Worm (Caenorhabditis elegans) whole organism, L3 larva: Measurements from ENCODE around the gene mig-39.

ENCODE experiments used
- R02D3.7 ChIP-seq: fragments of 150-350 bp; optimal IDR thresholded peaks from 2 replicates; lab custom pipeline; 2014; ENCODE audit warnings: missing biosample characterization, missing genetic modification characterization
- ZK546.5 ChIP-seq: sonication (generic microtip); optimal IDR thresholded peaks from 2 replicates; lab custom pipeline; 2017; ENCODE audit warnings: missing biosample characterization, missing genetic modification characterization
- aly-2 ChIP-seq: fragments of 150-350 bp; optimal IDR thresholded peaks from 2 replicates; lab custom pipeline; 2014; ENCODE audit warnings: missing biosample characterization, missing genetic modification characterization
- ama-1 ChIP-seq: fragments of 150-350 bp; optimal IDR thresholded peaks from 2 replicates; lab custom pipeline; 2018
- ceh-28 ChIP-seq: fragments of 150-350 bp; optimal IDR thresholded peaks from 2 replicates; lab custom pipeline; 2014; ENCODE audit warnings: missing biosample characterization, missing genetic modification reagents, missing genetic modification characterization
- ceh-82 ChIP-seq: fragments of 150-350 bp; optimal IDR thresholded peaks from 2 replicates; lab custom pipeline; 2014; ENCODE audit warnings: missing biosample characterization, missing genetic modification characterization
- ceh-9 ChIP-seq: sonication (generic microtip); optimal IDR thresholded peaks from 2 replicates; lab custom pipeline; 2018; ENCODE audit warnings: missing biosample characterization, missing genetic modification characterization
- egl-27 ChIP-seq: sonication (generic microtip); optimal IDR thresholded peaks from 4 replicates; lab custom pipeline; 2017; ENCODE audit warnings: missing biosample characterization, missing genetic modification reagents, missing genetic modification characterization
- egl-5 ChIP-seq: fragments of 150-350 bp; optimal IDR thresholded peaks from 2 replicates; lab custom pipeline; 2017; ENCODE audit warnings: missing biosample characterization, missing genetic modification reagents, missing genetic modification characterization, inconsistent platforms
- elt-1 ChIP-seq: fragments of 150-350 bp; optimal IDR thresholded peaks from 2 replicates; lab custom pipeline; 2014; ENCODE audit warnings: missing biosample characterization, missing genetic modification characterization
- elt-2 ChIP-seq: sonication (generic microtip); optimal IDR thresholded peaks from 2 replicates; lab custom pipeline; 2016; ENCODE audit warnings: missing genetic modification reagents, mild to moderate bottlenecking, missing genetic modification characterization, missing compliant biosample characterization
- elt-3 ChIP-seq, 3 experiments: fragments of 150-350 bp in 1 of 3; sonication (generic microtip) in 2 of 3; optimal IDR thresholded peaks; 2 replicates in 2 of 3; 4 replicates in 1 of 3; lab custom pipeline; 2014 to 2017; ENCODE audit warnings: missing biosample characterization in 3 of 3, missing genetic modification characterization in 3 of 3
- eor-1 ChIP-seq, 2 experiments: fragments of 150-350 bp; optimal IDR thresholded peaks; 2 replicates each; lab custom pipeline; 2014 to 2018; ENCODE audit warnings: missing biosample characterization in 2 of 2, missing genetic modification characterization in 2 of 2
- fkh-10 ChIP-seq: sonication (generic microtip); optimal IDR thresholded peaks from 2 replicates; lab custom pipeline; 2017; ENCODE audit warnings: missing biosample characterization, missing genetic modification reagents, missing genetic modification characterization
- hmg-11 ChIP-seq: sonication (generic microtip); optimal IDR thresholded peaks from 2 replicates; lab custom pipeline; 2016; ENCODE audit warnings: missing genetic modification characterization, missing compliant biosample characterization
- jun-1 ChIP-seq: fragments of 150-350 bp; optimal IDR thresholded peaks from 2 replicates; lab custom pipeline; 2014; ENCODE audit warnings: missing biosample characterization, missing genetic modification reagents, missing genetic modification characterization
- lin-15B ChIP-seq: fragments of 150-350 bp; optimal IDR thresholded peaks from 2 replicates; lab custom pipeline; 2014; ENCODE audit warnings: missing biosample characterization, missing genetic modification characterization
- mdl-1 ChIP-seq: fragments of 150-350 bp; optimal IDR thresholded peaks from 2 replicates; lab custom pipeline; 2014; ENCODE audit warnings: missing biosample characterization, missing genetic modification characterization
- mml-1 ChIP-seq: fragments of 150-350 bp; sonication (generic microtip); optimal IDR thresholded peaks from 3 replicates; lab custom pipeline; 2014; ENCODE audit warnings: missing biosample characterization, missing genetic modification characterization
- nfya-1 ChIP-seq: sonication (generic microtip); optimal IDR thresholded peaks from 2 replicates; lab custom pipeline; 2017; ENCODE audit warnings: missing genetic modification characterization, mild to moderate bottlenecking, missing compliant biosample characterization, antibody characterized with exemption, moderate library complexity; ENCODE audit not compliant: insufficient read depth
- nhr-11 ChIP-seq: fragments of 150-350 bp; optimal IDR thresholded peaks from 2 replicates; lab custom pipeline; 2014; ENCODE audit warnings: missing biosample characterization, missing genetic modification characterization
- nhr-12 ChIP-seq: fragments of 150-350 bp; optimal IDR thresholded peaks from 2 replicates; lab custom pipeline; 2014; ENCODE audit warnings: missing biosample characterization, missing genetic modification characterization
- nhr-23 ChIP-seq: fragments of 150-350 bp; optimal IDR thresholded peaks from 2 replicates; lab custom pipeline; 2014; ENCODE audit warnings: missing biosample characterization, missing genetic modification reagents, missing genetic modification characterization
- nhr-237 ChIP-seq: fragments of 150-350 bp; optimal IDR thresholded peaks from 2 replicates; lab custom pipeline; 2014; ENCODE audit warnings: missing biosample characterization, missing genetic modification characterization
- nhr-25 ChIP-seq: sonication (generic microtip); optimal IDR thresholded peaks from 2 replicates; lab custom pipeline; 2017; ENCODE audit warnings: missing biosample characterization, missing genetic modification characterization
- nhr-28 ChIP-seq: fragments of 150-350 bp; optimal IDR thresholded peaks from 2 replicates; lab custom pipeline; 2014; ENCODE audit warnings: missing biosample characterization, missing genetic modification characterization
- nhr-43 ChIP-seq: sonication (generic microtip); optimal IDR thresholded peaks from 2 replicates; lab custom pipeline; 2016; ENCODE audit warnings: mild to moderate bottlenecking, missing genetic modification characterization, missing compliant biosample characterization; ENCODE audit not compliant: poor library complexity, severe bottlenecking
- nhr-67 ChIP-seq: fragments of 150-350 bp; optimal IDR thresholded peaks from 2 replicates; lab custom pipeline; 2014; ENCODE audit warnings: missing biosample characterization, missing genetic modification characterization
- nhr-77 ChIP-seq: fragments of 150-350 bp; optimal IDR thresholded peaks from 2 replicates; lab custom pipeline; 2014; ENCODE audit warnings: missing biosample characterization, missing genetic modification characterization
- pha-4 ChIP-seq: fragments of 150-350 bp; optimal IDR thresholded peaks from 2 replicates; lab custom pipeline; 2014; ENCODE audit warnings: missing biosample characterization, missing genetic modification reagents, missing genetic modification characterization
- pqm-1 ChIP-seq: fragments of 150-350 bp; optimal IDR thresholded peaks from 2 replicates; lab custom pipeline; 2017; ENCODE audit warnings: missing biosample characterization, missing genetic modification characterization, inconsistent platforms
- sea-2 ChIP-seq: fragments of 150-350 bp; sonication (generic microtip); optimal IDR thresholded peaks from 4 replicates; lab custom pipeline; 2014; ENCODE audit warnings: missing biosample characterization, missing genetic modification reagents, missing genetic modification characterization
- tbx-2 ChIP-seq: sonication (generic microtip); optimal IDR thresholded peaks from 2 replicates; lab custom pipeline; 2016; ENCODE audit warnings: mild to moderate bottlenecking, missing genetic modification characterization, missing compliant biosample characterization
- unc-62 ChIP-seq: fragments of 150-350 bp; sonication (generic microtip); optimal IDR thresholded peaks from 4 replicates; lab custom pipeline; 2014; ENCODE audit warnings: missing biosample characterization, missing genetic modification reagents, missing genetic modification characterization
- zag-1 ChIP-seq: fragments of 150-350 bp; optimal IDR thresholded peaks from 2 replicates; lab custom pipeline; 2014; ENCODE audit warnings: missing biosample characterization, missing genetic modification characterization
- ztf-11 ChIP-seq: fragments of 150-350 bp; optimal IDR thresholded peaks from 2 replicates; lab custom pipeline; 2014; ENCODE audit warnings: missing biosample characterization, missing genetic modification characterization
- ztf-4 ChIP-seq: fragments of 150-350 bp; optimal IDR thresholded peaks from 2 replicates; lab custom pipeline; 2014; ENCODE audit warnings: missing biosample characterization, missing genetic modification characterization

The mig-39 gene

DNA sequence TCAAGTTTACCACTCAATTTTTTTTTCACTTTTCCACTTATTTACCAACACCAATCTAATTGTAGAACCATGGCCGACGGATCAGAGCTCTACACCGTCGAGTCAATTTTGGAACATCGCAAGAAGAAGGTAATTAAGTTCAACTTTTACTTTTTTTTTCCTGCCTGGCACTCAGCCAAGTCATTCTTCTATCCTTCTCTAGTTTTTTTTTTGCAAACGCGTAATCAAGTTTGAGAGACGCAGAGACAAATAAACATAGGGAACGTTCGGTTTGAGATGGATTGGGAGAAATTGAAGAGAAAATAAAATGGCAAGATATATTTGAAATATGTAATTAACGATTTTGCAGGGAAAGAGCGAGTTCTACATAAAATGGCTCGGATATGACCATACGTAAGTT, 40.6 kb upstream of the mig-39 start, which contains the start of gene cec-1:
Gene cec-1 (plus strand): TSS at position 63 of the 400 bp plus-strand sequence.
- TF ChIP-seq elt-2 (tag; lab: Kevin White, UChicago) (no peak), pha-4 (tag; lab: Kevin White, UChicago) (peak; percentile 35), nhr-25 (tag; lab: Kevin White, UChicago) (peak; percentile 14), nfya-1 (tag; lab: Kevin White, UChicago) (peak; percentile 35), nhr-23 (peak; percentile 12)

DNA sequence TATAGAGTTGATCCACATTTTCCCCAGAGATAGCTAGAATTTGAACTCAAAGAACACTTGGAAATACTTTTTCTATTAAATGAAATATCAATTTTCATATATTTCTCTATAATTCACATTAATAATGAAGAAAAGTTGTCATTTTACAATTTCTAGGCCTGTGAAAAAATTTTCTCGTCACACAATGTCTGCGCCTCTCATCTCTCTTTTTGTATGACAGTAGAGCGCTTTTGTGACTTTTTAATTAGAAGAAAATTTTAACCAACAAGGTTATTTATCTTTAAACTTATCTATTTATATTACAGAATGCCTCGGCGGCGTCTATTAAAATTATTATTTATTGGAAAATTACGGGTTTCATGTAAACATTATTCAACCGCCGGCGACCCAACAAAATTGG, 37.8 kb upstream of the mig-39 start, which contains the start of gene ZK1236.1:
Gene ZK1236.1 (plus strand): TSS at position 263 of the 400 bp plus-strand sequence.
- no peak for TF ChIP-seq mdl-1 (tag; lab: Kevin White, UChicago)
- no peak for TF ChIP-seq nhr-11 (tag; lab: Kevin White, UChicago)
- TF ChIP-seq mml-1 (tag; lab: Kevin White, UChicago) = no peak
- peak; percentile 38 for TF ChIP-seq nfya-1 (tag; lab: Kevin White, UChicago)
- peak; percentile 46 for TF ChIP-seq pha-4 (tag; lab: Kevin White, UChicago)
- TF ChIP-seq ZK546.5 (tag; lab: Kevin White, UChicago) = no peak
- TF ChIP-seq nhr-28 = no peak
- TF ChIP-seq ceh-9 (tag; lab: Kevin White, UChicago) = no peak
- TF ChIP-seq ztf-4 (tag; lab: Kevin White, UChicago) = no peak

DNA sequence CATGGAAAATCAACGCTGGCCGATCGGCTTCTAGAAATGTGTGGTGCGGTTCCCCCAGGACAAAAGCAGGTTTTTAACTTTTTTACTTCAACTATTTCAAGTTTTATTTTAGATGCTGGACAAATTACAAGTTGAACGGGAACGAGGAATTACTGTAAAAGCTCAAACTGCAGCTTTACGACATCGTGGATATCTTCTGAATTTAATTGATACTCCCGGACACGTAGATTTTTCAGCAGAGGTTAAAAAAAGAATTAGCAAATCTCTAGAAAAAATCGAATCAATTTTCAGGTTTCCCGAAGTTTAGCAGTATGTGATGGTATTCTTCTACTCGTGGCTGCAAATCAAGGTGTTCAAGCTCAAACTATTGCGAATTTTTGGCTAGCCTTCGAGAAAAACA, 37.3 kb upstream of the mig-39 start:
- no peak for TF ChIP-seq lin-15B (tag; lab: Kevin White, UChicago)
- TF ChIP-seq eor-1 (tag; optimal IDR thresholded peaks at IDR 0.05; lab: Kevin White, UChicago) = no peak
- TF ChIP-seq egl-5 (tag; lab: Kevin White, UChicago) = no peak
- TF ChIP-seq egl-27 (tag; lab: Kevin White, UChicago) = no peak
- TF ChIP-seq nhr-43 = no peak
- no peak for TF ChIP-seq nhr-237 (tag; lab: Kevin White, UChicago)
- TF ChIP-seq tbx-2 (tag; lab: Kevin White, UChicago) = no peak
- no peak for TF ChIP-seq nhr-11 (tag; lab: Kevin White, UChicago)
- TF ChIP-seq ZK546.5 (tag; lab: Kevin White, UChicago) = no peak
- no peak for TF ChIP-seq jun-1 (tag; lab: Kevin White, UChicago)
- no peak for TF ChIP-seq nhr-67
- no peak for TF ChIP-seq ama-1
- no peak for TF ChIP-seq mml-1 (tag; lab: Kevin White, UChicago)
- TF ChIP-seq ceh-28 (tag; lab: Kevin White, UChicago) = no peak
- no peak for TF ChIP-seq elt-3 (tag; optimal IDR thresholded peaks at IDR 0.05; lab: Kevin White, UChicago)
- no peak for TF ChIP-seq zag-1 (tag; lab: Kevin White, UChicago)
- TF ChIP-seq, all 47 proteins: peak for 0

DNA sequence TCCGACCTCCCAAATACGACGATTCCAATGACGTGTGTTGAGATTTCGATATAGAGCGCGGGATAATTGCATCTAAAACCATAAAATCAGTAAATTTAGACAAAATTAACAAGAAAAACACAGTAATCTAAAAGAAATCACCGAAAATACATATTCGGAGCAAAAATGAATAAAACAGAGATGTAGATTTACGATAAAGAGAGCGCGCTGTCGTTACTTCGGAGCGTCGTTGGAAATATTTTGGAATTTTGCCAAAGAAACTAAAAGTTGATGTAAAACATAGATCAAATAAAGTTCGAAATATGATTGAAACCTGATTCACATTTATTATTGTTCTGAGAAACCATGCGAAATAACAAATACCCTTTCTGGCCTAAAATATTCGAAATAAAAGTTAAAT, 34.7 kb upstream of the mig-39 start, which contains the start of gene ZK1236.5:
Gene ZK1236.5 (minus strand): TSS at position 72 of the 400 bp plus-strand sequence.
- TF ChIP-seq elt-2 (tag; lab: Kevin White, UChicago) (no peak), ZK546.5 (tag; lab: Kevin White, UChicago) (no peak), aly-2 (tag; lab: Kevin White, UChicago) (no peak), pqm-1 (tag; lab: Kevin White, UChicago) (no peak), sea-2 (no peak), nfya-1 (tag; lab: Kevin White, UChicago) (peak; percentile 56), ztf-11 (tag; lab: Kevin White, UChicago) (no peak), egl-27 (tag; lab: Kevin White, UChicago) (no peak), lin-15B (tag; lab: Kevin White, UChicago) (peak; percentile 55), mdl-1 (tag; lab: Kevin White, UChicago) (no peak), R02D3.7 (tag; lab: Kevin White, UChicago) (peak; percentile 95), egl-5 (tag; lab: Kevin White, UChicago) (no peak), ztf-4 (tag; lab: Kevin White, UChicago) (no peak), unc-62 (GFP tag; lab: Kevin White, UChicago) (no peak), nhr-23 (no peak), ceh-82 (tag; lab: Kevin White, UChicago) (no peak), nhr-77 (tag; lab: Kevin White, UChicago) (no peak), elt-1 (no peak), pha-4 (tag; lab: Kevin White, UChicago) (peak; percentile 68), nhr-12 (tag; lab: Kevin White, UChicago) (no peak), jun-1 (tag; lab: Kevin White, UChicago) (no peak), fkh-10 (GFP tag; lab: Kevin White, UChicago) (no peak), nhr-11 (tag; lab: Kevin White, UChicago) (no peak), mml-1 (tag; lab: Kevin White, UChicago) (no peak), hmg-11 (tag; lab: Kevin White, UChicago) (peak; percentile 25), zag-1 (tag; lab: Kevin White, UChicago) (no peak), nhr-67 (no peak), tbx-2 (tag; lab: Kevin White, UChicago) (no peak)
- TF ChIP-seq, all 47 proteins: peak for 5
